Fruit fly (Drosophila melanogaster): ENCODE data around the gene ogre.
A peak's percentile ranks its signal among the peaks of the same experiment; 100 is the strongest.

Gene ogre

dm6 chrX:6993753-6994152 is 2.6 kb upstream of the ogre start (continued):
- peak; percentile 66; the same call in 1 of the 2 replicates for TF ChIP-seq rib (GFP tag; IDR thresholded peaks at IDR 0.05)
- peak; percentile 65 for TF ChIP-seq fd96Cb (tag; optimal IDR thresholded peaks at IDR 0.05)
- peak; percentile 86 for TF ChIP-seq Atf6 (GFP tag; IDR thresholded peaks at IDR 0.05)
- peak; percentile 77 for TF ChIP-seq GATAe (GFP tag; conservative IDR thresholded peaks at IDR 0.05)
- peak; percentile 67 for TF ChIP-seq CG10543 (GFP tag; optimal IDR thresholded peaks at IDR 0.05)
- no peak for TF ChIP-seq Sin3A (optimal IDR thresholded peaks at IDR 0.05)
- TF ChIP-seq nerfin-2 (GFP tag; IDR thresholded peaks at IDR 0.05; ENCODE audit: partially characterized antibody), result no peak
- no peak for TF ChIP-seq Kr (GFP tag; optimal IDR thresholded peaks at IDR 0.05)
- TF ChIP-seq oc (tag; optimal IDR thresholded peaks at IDR 0.05), result peak; percentile 10
- peak; percentile 85 for TF ChIP-seq zfh1 (GFP tag; IDR thresholded peaks at IDR 0.05)
- TF ChIP-seq CG30431 (GFP tag; optimal IDR thresholded peaks at IDR 0.05), result peak; percentile 41
- TF ChIP-seq CG1647 (GFP tag; optimal IDR thresholded peaks at IDR 0.05), result peak; percentile 44
- no peak for TF ChIP-seq ato (GFP tag; IDR thresholded peaks at IDR 0.05; ENCODE audit: partially characterized antibody)
- peak; percentile 80 for TF ChIP-seq CG10366 (GFP tag; IDR thresholded peaks at IDR 0.05)
- TF ChIP-seq Vsx1 (GFP tag; optimal IDR thresholded peaks at IDR 0.05), result no peak
- no peak for TF ChIP-seq CG4707 (GFP tag; optimal IDR thresholded peaks at IDR 0.05)
- TF ChIP-seq D (optimal IDR thresholded peaks at IDR 0.05), result no peak
- peak; percentile 41 for TF ChIP-seq D (GFP tag; optimal IDR thresholded peaks at IDR 0.05)
- TF ChIP-seq kah (GFP tag; optimal IDR thresholded peaks at IDR 0.05), result no peak
- no peak for TF ChIP-seq yki (optimal IDR thresholded peaks at IDR 0.05)
- peak; percentile 52 for TF ChIP-seq Ravus (GFP tag; IDR thresholded peaks at IDR 0.05)
- no peak for TF ChIP-seq CG4360 (GFP tag; IDR thresholded peaks at IDR 0.05)
- no peak for TF ChIP-seq dimm (GFP tag; IDR thresholded peaks at IDR 0.05)
- TF ChIP-seq CG9797 (GFP tag; optimal IDR thresholded peaks at IDR 0.05), result no peak
- peak; percentile 11; the same call in 1 of the 2 replicates for TF ChIP-seq sim (GFP tag; IDR thresholded peaks at IDR 0.05)
- peak; percentile 86 for TF ChIP-seq CG34422 (GFP tag; IDR thresholded peaks at IDR 0.05)
- TF ChIP-seq Atf-2 (GFP tag; optimal IDR thresholded peaks at IDR 0.05), result peak; percentile 46
- peak; percentile 55 for TF ChIP-seq CG33213 (GFP tag; optimal IDR thresholded peaks at IDR 0.05)
- TF ChIP-seq CG3065 (GFP tag; optimal IDR thresholded peaks at IDR 0.05), result no peak
- peak; percentile 70 for TF ChIP-seq Meics (GFP tag; optimal IDR thresholded peaks at IDR 0.05)
- peak; percentile 52 for TF ChIP-seq CG3407 (GFP tag; optimal IDR thresholded peaks at IDR 0.05)
- no peak for TF ChIP-seq fru (optimal IDR thresholded peaks at IDR 0.05)
- TF ChIP-seq gro (GFP tag; optimal IDR thresholded peaks at IDR 0.05), result peak; percentile 74
- no peak for TF ChIP-seq Ets97D (GFP tag; optimal IDR thresholded peaks at IDR 0.05)
- no peak for TF ChIP-seq gfzf (GFP tag; optimal IDR thresholded peaks at IDR 0.05)
- TF ChIP-seq bab2 (GFP tag; optimal IDR thresholded peaks at IDR 0.05), result peak; percentile 47
- TF ChIP-seq CG34224 (GFP tag; IDR thresholded peaks at IDR 0.05; ENCODE audit: partially characterized antibody), result no peak
- TF ChIP-seq kni (GFP tag; optimal IDR thresholded peaks at IDR 0.05), result no peak
- TF ChIP-seq salm (tag; optimal IDR thresholded peaks at IDR 0.05), result peak; percentile 42
- TF ChIP-seq sr (GFP tag; IDR thresholded peaks at IDR 0.05), result peak; percentile 51; the same call in 1 of the 3 replicates
- TF ChIP-seq exex (tag; optimal IDR thresholded peaks at IDR 0.05), result peak; percentile 6
- peak; percentile 28 for TF ChIP-seq CG11723 (GFP tag; optimal IDR thresholded peaks at IDR 0.05)
- peak; percentile 92 for TF ChIP-seq sens (GFP tag)
- peak; percentile 63 for TF ChIP-seq CG11085 (GFP tag; IDR thresholded peaks at IDR 0.05)
- peak; percentile 60 for TF ChIP-seq CG7987 (GFP tag; optimal IDR thresholded peaks at IDR 0.05)
- no peak for TF ChIP-seq slou (GFP tag; optimal IDR thresholded peaks at IDR 0.05)
- TF ChIP-seq CG16813 (GFP tag; IDR thresholded peaks at IDR 0.05; ENCODE audit: partially characterized antibody), result no peak
- peak; percentile 75 for TF ChIP-seq CG17361 (GFP tag; IDR thresholded peaks at IDR 0.05)
- no peak for TF ChIP-seq gsb-n (tag; optimal IDR thresholded peaks at IDR 0.05)
- TF ChIP-seq Dll (GFP tag; IDR thresholded peaks at IDR 0.05; ENCODE audit: partially characterized antibody), result no peak
- peak; percentile 73 for TF ChIP-seq bcd (GFP tag; optimal IDR thresholded peaks at IDR 0.05)
- peak; percentile 66; the same call in 1 of the 3 replicates for TF ChIP-seq Optix (GFP tag; IDR thresholded peaks at IDR 0.05)
- TF ChIP-seq B-H2 (GFP tag; optimal IDR thresholded peaks at IDR 0.05), result no peak

Measured in whole organism, embryonic.